Worm (Caenorhabditis elegans) whole organism, L4/young adult: Measurements from ENCODE around the gene E04D5.4.

Experiments
- dao-5 ChIP-seq: sonication (generic microtip); optimal IDR thresholded peaks from 2 replicates; lab custom pipeline; 2016; ENCODE audit warnings: missing genotype, missing genetic modification characterization, moderate library complexity, missing compliant biosample characterization
- him-1 ChIP-seq: sonication (generic microtip); optimal IDR thresholded peaks from 2 replicates; lab custom pipeline; 2016; ENCODE audit warnings: missing genotype, missing genetic modification reagents, missing genetic modification characterization, missing compliant biosample characterization

ce11 chrII:10480043-10480442 lies 40.0 kb downstream of the E04D5.4 start:
- TF ChIP-seq him-1 (no peak), dao-5 (tag; lab: Kevin White, UChicago) (no peak)
